Fruit fly (Drosophila melanogaster) S2 (cell line): ENCODE measurements around the gene bab2.

ENCODE experiments used
- CG8478 ChIP-seq: fragments of >200 bp; optimal IDR thresholded peaks from 2 replicates; lab custom pipeline; 2018
- CTCF ChIP-seq, 2 experiments: fragments of >200 bp; optimal IDR thresholded peaks; 2 replicates each; lab custom pipeline; 2018

DNA sequence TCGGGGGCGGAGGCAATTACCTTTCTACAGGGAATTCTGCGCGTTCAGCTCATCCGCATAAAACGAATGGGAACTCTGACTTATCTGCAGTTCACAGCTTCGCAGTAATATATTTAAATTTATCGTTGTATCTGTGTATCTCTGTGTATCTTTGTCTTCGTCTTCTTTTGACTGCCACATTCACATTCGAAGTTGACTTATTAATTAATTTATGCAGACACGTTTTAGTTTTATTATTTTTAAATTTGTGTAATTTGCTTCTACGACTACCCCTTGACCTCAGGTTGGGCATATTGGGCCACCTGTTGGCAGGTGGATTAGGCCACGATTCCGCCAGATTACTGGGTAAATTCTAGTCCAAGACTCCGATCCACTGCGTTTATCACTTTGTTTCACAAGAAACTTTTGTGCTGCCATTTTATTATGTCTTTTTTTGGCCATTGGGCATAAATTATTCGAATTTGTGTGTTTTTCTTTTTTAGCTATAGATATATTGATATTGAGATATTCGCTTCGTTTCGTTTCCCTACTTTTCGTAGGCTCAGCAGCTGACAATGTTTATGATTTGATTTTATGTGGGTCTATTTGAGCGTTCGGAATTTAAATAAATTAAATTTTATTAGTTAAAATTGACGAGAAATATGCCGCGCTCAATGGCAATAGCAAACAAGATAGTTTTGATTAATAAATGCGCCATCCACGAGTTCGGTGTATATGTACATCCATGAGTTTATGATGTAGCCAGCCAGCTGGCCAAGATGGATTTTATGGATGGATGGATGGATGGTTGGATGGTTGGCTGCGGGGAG, 24.3 kb downstream of the bab2 start:
- TF ChIP-seq CG8478 (lab: Kevin White, UChicago) (no peak), CTCF (optimal IDR thresholded peaks at IDR 0.05; lab: Kevin White, UChicago) (no peak)
